Fruit fly (Drosophila melanogaster): Measurements from ENCODE around the gene CG9459.
A peak's percentile ranks its signal among the peaks of the same experiment; 100 is the strongest.

CG9459 gene

DNA sequence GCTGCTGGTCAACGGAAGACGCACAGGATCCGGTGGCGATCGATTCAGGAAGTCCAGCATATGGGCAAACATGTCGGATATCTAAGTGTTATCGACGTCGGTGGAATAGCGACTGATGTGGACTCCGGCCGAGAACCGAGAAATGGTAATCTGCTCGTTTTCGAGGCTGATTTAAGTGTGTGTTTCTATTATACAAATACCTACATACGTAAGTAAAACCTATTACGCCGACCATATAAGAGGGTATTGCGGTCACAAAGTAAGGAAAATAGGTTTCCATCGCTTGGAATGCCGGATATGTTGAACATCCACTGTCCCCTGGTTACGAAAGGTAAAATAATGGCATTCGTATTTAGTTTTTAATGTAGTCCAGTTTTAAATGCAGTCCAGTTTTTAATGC, at the start of gene CG9459:
Gene CG9459 (minus strand): TSS at position 101 of the 400 bp plus-strand sequence.
- TF ChIP-seq Hr39 (GFP tag; optimal IDR thresholded peaks at IDR 0.05): no peak
- TF ChIP-seq spab (GFP tag; optimal IDR thresholded peaks at IDR 0.05): no peak
- no peak for TF ChIP-seq CG4318 (GFP tag; optimal IDR thresholded peaks at IDR 0.05)
- no peak for TF ChIP-seq lz (GFP tag; optimal IDR thresholded peaks at IDR 0.05)
- no peak for TF ChIP-seq CG3032 (tag; optimal IDR thresholded peaks at IDR 0.05)
- no peak for TF ChIP-seq CG32006 (GFP tag; optimal IDR thresholded peaks at IDR 0.05)
- no peak for TF ChIP-seq Gug (GFP tag; IDR thresholded peaks at IDR 0.05)
- TF ChIP-seq cyc (GFP tag; optimal IDR thresholded peaks at IDR 0.05): no peak
- TF ChIP-seq Sox102F (GFP tag; optimal IDR thresholded peaks at IDR 0.05): no peak
- TF ChIP-seq vri (GFP tag; optimal IDR thresholded peaks at IDR 0.05): no peak
- no peak for TF ChIP-seq CG6792 (GFP tag; optimal IDR thresholded peaks at IDR 0.05)
- no peak for TF ChIP-seq CG34406 (GFP tag; optimal IDR thresholded peaks at IDR 0.05)
- no peak for TF ChIP-seq Met (GFP tag; optimal IDR thresholded peaks at IDR 0.05)
- TF ChIP-seq acj6 (GFP tag; optimal IDR thresholded peaks at IDR 0.05): no peak
- no peak for TF ChIP-seq Hr4 (GFP tag; optimal IDR thresholded peaks at IDR 0.05)
- TF ChIP-seq salr (GFP tag; optimal IDR thresholded peaks at IDR 0.05): no peak

DNA sequence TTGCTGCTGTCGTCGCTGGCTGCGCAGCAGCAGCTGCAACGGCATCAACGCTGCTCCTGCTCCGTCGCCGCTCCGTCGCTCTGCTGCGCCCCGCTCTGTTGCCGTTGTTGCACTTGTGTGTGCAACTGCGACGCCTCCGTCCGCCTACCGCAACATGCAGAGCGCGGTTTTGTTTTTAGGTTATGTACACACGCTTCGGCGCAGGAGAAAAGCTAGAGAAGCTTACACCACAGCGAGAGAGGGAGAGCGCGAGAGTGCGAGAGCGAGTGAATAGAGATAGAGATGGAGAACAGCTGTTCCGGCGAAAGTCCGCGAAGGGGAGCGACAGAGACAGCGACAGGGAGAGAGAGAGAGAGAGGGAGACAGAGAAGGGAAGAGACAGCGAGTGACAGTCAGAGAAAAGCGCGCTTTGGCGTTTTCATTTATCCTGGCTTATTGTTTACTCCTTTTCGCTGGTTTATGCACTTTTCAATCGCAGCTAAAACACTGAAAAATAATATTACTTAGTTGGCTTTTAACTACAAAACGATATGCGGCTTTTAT, 47.7 kb upstream of the CG9459 start:
- TF ChIP-seq CG1621 (tag; optimal IDR thresholded peaks at IDR 0.05) (no peak), fkh (GFP tag; optimal IDR thresholded peaks at IDR 0.05) (peak; percentile 3)

DNA sequence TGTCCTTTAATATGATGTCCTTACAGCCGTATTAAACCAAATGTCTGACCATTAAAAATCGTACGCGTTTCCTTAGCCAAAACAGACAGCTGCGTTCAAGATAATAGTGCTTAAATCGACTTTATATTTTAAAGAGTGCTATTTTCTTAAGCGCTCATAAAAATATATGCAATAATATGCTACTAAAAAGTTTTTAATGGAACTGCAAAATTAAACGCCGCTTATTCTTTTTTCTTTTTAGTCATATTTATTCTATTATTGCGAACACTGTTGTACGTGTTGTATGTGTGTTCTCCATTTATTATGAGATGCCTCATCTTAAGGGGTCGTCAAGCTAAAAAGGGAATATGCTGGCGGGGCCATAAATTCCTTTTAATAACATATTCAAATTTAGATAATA, 42.4 kb upstream of the CG9459 start:
- peak; percentile 20 for TF ChIP-seq svp (GFP tag)
- TF ChIP-seq Hr39 (GFP tag; optimal IDR thresholded peaks at IDR 0.05): no peak
- TF ChIP-seq CG8632 (GFP tag; optimal IDR thresholded peaks at IDR 0.05): no peak
- TF ChIP-seq acj6 (GFP tag; optimal IDR thresholded peaks at IDR 0.05): no peak
- TF ChIP-seq CG16779 (tag; optimal IDR thresholded peaks at IDR 0.05): no peak
- no peak for TF ChIP-seq CG6276 (GFP tag; optimal IDR thresholded peaks at IDR 0.05)
- no peak for TF ChIP-seq Gug (GFP tag; IDR thresholded peaks at IDR 0.05)
- TF ChIP-seq CG11902 (GFP tag; optimal IDR thresholded peaks at IDR 0.05): no peak
- peak; percentile 46 for TF ChIP-seq Eip78C (GFP tag)

DNA sequence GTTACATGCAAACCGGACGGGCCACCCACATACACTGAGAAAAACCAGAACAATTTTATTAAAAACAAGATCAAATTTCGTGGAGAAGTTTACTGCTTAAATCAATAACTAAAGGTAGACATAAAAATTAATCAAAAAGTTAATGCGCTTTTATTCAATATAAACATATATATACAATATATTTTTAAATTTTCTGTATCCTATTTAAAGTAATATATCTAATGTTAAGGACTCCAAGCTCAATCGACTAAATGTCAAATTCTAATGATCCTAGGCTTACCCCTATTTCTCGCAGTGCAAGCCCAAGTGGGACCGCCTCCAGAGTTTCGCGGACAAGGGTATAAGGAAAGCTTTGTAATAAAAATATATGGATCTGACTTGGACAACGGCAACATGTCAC, 39.6 kb upstream of the CG9459 start:
- TF ChIP-seq Eip78C (GFP tag) (peak; percentile 38), dac (GFP tag; optimal IDR thresholded peaks at IDR 0.05) (no peak), CG8119 (GFP tag; IDR thresholded peaks at IDR 0.05) (0 out of 3 replicates have a peak, but pooled peaks have one; percentile 33), CG6792 (GFP tag; optimal IDR thresholded peaks at IDR 0.05) (no peak), Sox14 (GFP tag; optimal IDR thresholded peaks at IDR 0.05) (no peak), CG32006 (GFP tag; optimal IDR thresholded peaks at IDR 0.05) (peak; percentile 25), dsx (GFP tag; optimal IDR thresholded peaks at IDR 0.05; ENCODE audit: poor library complexity, severe bottlenecking) (peak; percentile 8), CG10631 (GFP tag; optimal IDR thresholded peaks at IDR 0.05) (peak; percentile 5)

DNA sequence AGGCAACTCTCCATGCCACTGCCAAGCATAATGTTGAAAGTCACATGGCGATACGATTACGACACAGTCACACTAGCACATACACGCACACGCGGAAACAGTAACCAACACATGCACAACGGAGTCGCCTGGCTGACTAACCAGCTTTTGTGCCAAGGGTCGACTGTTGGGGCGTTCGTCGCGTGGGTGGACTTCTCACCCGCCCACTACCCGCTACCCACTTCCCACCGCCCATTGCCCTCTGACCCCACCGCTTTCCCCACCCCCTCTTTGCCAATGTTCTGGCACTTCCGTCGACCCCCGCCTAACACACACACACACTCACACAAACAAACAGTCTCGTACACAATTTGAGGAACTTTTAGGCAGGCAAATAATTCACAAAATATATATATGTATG, 33.5 kb upstream of the CG9459 start:
- TF ChIP-seq CG7368 (GFP tag; optimal IDR thresholded peaks at IDR 0.05) (peak; percentile 3), CG6163 (GFP tag; IDR thresholded peaks at IDR 0.05) (no peak)

DNA sequence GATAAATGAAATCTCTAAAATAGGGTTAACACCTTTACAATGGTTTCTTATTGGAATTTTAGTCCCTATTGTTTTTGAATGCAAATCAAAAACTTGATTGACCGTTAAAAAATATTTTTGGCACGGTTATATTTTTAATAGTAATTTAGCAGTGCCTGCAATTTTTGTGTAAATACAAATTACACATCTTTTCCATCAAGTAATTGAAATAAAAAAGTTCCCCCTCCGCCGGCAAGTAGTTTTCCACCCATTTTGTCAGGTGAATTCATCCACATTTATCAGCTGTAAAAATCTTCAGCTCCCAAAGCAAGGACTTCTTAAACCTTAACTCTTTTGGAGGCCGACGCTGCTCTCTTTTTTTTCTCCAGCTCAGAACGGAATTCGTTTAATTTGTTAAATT, 5.5 kb upstream of the CG9459 start, which contains the start of gene CG34302:
Gene CG34302 (minus strand): TSS at position 101 of the 400 bp plus-strand sequence.
- TF ChIP-seq CG15336 (GFP tag; IDR thresholded peaks at IDR 0.05) (no peak), fd59A (GFP tag; optimal IDR thresholded peaks at IDR 0.05) (no peak)
